Worm (Caenorhabditis elegans) whole organism, late embryonic: ENCODE results near the gene grsp-1.

Experiments
- ceh-6 ChIP-seq: fragments of 200-800 bp; sonication (Bioruptor generic); optimal IDR thresholded peaks from 2 replicates; lab custom pipeline; 2018; ENCODE audit warnings: mild to moderate bottlenecking, missing genetic modification characterization, missing compliant biosample characterization
- hlh-30 ChIP-seq: sonication (generic microtip); optimal IDR thresholded peaks from 2 replicates; lab custom pipeline; 2017; ENCODE audit warnings: antibody characterized with exemption, missing genetic modification characterization, missing compliant biosample characterization; ENCODE audit not compliant: insufficient read depth
- nfya-1 ChIP-seq: sonication (generic microtip); optimal IDR thresholded peaks from 2 replicates; lab custom pipeline; 2017; ENCODE audit warnings: missing genetic modification characterization, mild to moderate bottlenecking, missing compliant biosample characterization, antibody characterized with exemption, moderate library complexity
- unc-3 ChIP-seq, 2 experiments: fragments of 200-800 bp in 1 of 2; sonication (Bioruptor generic) in 1 of 2; sonication (generic microtip) in 1 of 2; conservative IDR thresholded peaks in 1 of 2; optimal IDR thresholded peaks in 1 of 2; 2 replicates each; pipeline versions ENCODE4 v1.3.6 to Lab custom; 2016 to 2022; ENCODE audit warnings: missing compliant biosample characterization in 2 of 2, missing genetic modification characterization in 2 of 2, missing genetic modification reagents in 1 of 2

DNA sequence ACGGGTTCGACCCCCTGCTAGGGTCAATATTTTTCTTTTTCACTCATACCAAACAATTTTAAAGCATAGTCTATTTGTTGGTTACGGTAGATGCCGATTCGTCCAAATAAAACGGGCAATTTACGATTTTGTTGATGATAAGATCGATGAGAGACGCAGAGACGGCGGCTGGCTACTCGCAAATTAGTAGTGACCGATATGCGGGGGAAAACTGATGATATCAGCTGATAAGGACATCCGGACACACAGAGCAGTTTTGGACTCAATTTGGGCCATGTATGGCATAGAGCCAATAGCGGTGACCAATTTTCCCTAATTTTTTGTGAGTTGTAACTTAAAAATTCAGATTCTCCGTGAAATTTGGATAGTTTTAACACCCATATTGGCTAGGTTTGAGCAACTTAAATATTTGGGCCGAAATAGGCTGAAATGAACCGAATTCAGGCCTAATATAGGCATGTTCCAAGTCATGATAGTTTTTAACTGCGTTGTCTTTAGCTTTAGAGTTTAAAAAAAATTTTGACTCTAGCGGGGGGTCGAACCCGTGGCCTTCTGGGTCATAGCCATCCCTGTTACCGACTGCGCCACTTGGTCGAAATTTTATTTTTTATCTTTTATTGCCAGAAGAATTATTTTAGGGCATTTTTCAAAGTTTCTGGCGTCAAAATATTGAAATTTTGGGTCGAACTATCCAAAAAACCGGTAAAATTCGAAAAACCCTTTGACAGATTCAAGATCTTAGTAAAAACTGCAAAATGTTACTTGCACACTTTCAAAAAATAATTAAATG lies 14.4 kb downstream of the grsp-1 start:
- TF ChIP-seq ceh-6 (GFP tag; lab: Kevin White, UChicago), result no peak
- no peak for TF ChIP-seq nfya-1 (tag; lab: Kevin White, UChicago)
- TF ChIP-seq unc-3 (GFP tag; conservative IDR thresholded peaks at IDR 0.05; lab: Robert Waterston, UW), result no peak
- no peak for TF ChIP-seq unc-3 (tag; optimal IDR thresholded peaks at IDR 0.05; lab: Kevin White, UChicago)
- no peak for TF ChIP-seq hlh-30 (tag; lab: Kevin White, UChicago)
